Worm (Caenorhabditis elegans) whole organism, mixed stage, embryonic: Measurements from ENCODE around the gene unc-17.
A peak's percentile ranks its signal among the peaks of the same experiment; 100 is the strongest.
"Not testable (repeated sequence)": the region's sequence is repeated elsewhere in the genome, so short reads cannot be mapped to it uniquely, and the experiment has no call there.

Source experiments
- bed-3 ChIP-seq: fragments of 200-800 bp; sonication (Bioruptor generic); optimal IDR thresholded peaks from 3 replicates; lab custom pipeline; 2018; ENCODE audit warnings: mild to moderate bottlenecking, missing genetic modification characterization, moderate library complexity, missing compliant biosample characterization
- blmp-1 ChIP-seq: fragments of 150-350 bp; optimal IDR thresholded peaks from 2 replicates; lab custom pipeline; 2014; ENCODE audit warnings: missing biosample characterization, missing genetic modification characterization
- ceh-39 ChIP-seq: fragments of 150-350 bp; optimal IDR thresholded peaks from 2 replicates; lab custom pipeline; 2014; ENCODE audit warnings: missing biosample characterization, missing genetic modification characterization
- ceh-43 ChIP-seq: fragments of 200-800 bp; sonication (Bioruptor generic); optimal IDR thresholded peaks from 2 replicates; lab custom pipeline; 2018; ENCODE audit warnings: mild to moderate bottlenecking, missing genetic modification characterization, moderate library complexity, missing compliant biosample characterization
- ceh-83 ChIP-seq: fragments of 200-800 bp; sonication (Bioruptor generic); optimal IDR thresholded peaks from 2 replicates; lab custom pipeline; 2018; ENCODE audit warnings: mild to moderate bottlenecking, missing genetic modification characterization, missing compliant biosample characterization
- ces-1 ChIP-seq: fragments of 150-350 bp; optimal IDR thresholded peaks from 2 replicates; lab custom pipeline; 2014; ENCODE audit warnings: missing biosample characterization, missing genetic modification reagents, missing genetic modification characterization
- cnd-1 ChIP-seq: fragments of 200-800 bp; sonication (Bioruptor generic); optimal IDR thresholded peaks from 2 replicates; lab custom pipeline; 2018; ENCODE audit warnings: mild to moderate bottlenecking, missing genetic modification characterization, missing compliant biosample characterization
- drap-1 ChIP-seq: fragments of 200-800 bp; sonication (Bioruptor generic); optimal IDR thresholded peaks from 3 replicates; lab custom pipeline; 2018; ENCODE audit warnings: mild to moderate bottlenecking, missing genetic modification characterization, missing compliant biosample characterization
- elt-1 ChIP-seq: sonication (generic microtip); optimal IDR thresholded peaks from 2 replicates; lab custom pipeline; 2017; ENCODE audit warnings: missing genetic modification characterization, mild to moderate bottlenecking, missing compliant biosample characterization, antibody characterized with exemption, moderate library complexity, borderline replicate concordance; ENCODE audit not compliant: insufficient read depth
- elt-3 ChIP-seq: fragments of 150-350 bp; optimal IDR thresholded peaks from 2 replicates; lab custom pipeline; 2014; ENCODE audit warnings: missing biosample characterization, missing genetic modification characterization
- flh-1 ChIP-seq: fragments of 200-800 bp; sonication (Bioruptor generic); optimal IDR thresholded peaks from 2 replicates; lab custom pipeline; 2018; ENCODE audit warnings: mild to moderate bottlenecking, missing genetic modification characterization, moderate library complexity, missing compliant biosample characterization
- ham-2 ChIP-seq: fragments of 200-800 bp; sonication (Bioruptor generic); optimal IDR thresholded peaks from 2 replicates; lab custom pipeline; 2018; ENCODE audit warnings: mild to moderate bottlenecking, missing genetic modification characterization, missing compliant biosample characterization
- lin-13 ChIP-seq: fragments of 150-350 bp; optimal IDR thresholded peaks from 2 replicates; lab custom pipeline; 2014; ENCODE audit warnings: missing biosample characterization, missing genetic modification characterization
- lin-32 ChIP-seq: fragments of 200-800 bp; sonication (Bioruptor generic); optimal IDR thresholded peaks from 2 replicates; lab custom pipeline; 2018; ENCODE audit warnings: mild to moderate bottlenecking, missing genetic modification characterization, missing compliant biosample characterization
- lsy-2 ChIP-seq: fragments of 150-350 bp; optimal IDR thresholded peaks from 2 replicates; lab custom pipeline; 2014; ENCODE audit warnings: missing biosample characterization, missing genetic modification characterization
- mab-5 ChIP-seq: fragments of 150-350 bp; optimal IDR thresholded peaks from 2 replicates; lab custom pipeline; 2014; ENCODE audit warnings: missing biosample characterization, missing genetic modification characterization
- mep-1 ChIP-seq: fragments of 150-350 bp; optimal IDR thresholded peaks from 2 replicates; lab custom pipeline; 2017; ENCODE audit warnings: missing biosample characterization, missing genetic modification reagents, missing genetic modification characterization, inconsistent platforms
- mls-2 ChIP-seq: sonication (generic microtip); optimal IDR thresholded peaks from 2 replicates; lab custom pipeline; 2016; ENCODE audit warnings: mild to moderate bottlenecking, missing genetic modification characterization, moderate library complexity, missing compliant biosample characterization
- nhr-12 ChIP-seq: fragments of 150-350 bp; optimal IDR thresholded peaks from 2 replicates; lab custom pipeline; 2014; ENCODE audit warnings: missing biosample characterization, missing genetic modification characterization
- nhr-2 ChIP-seq: fragments of 150-350 bp; optimal IDR thresholded peaks from 2 replicates; lab custom pipeline; 2014; ENCODE audit warnings: missing biosample characterization, missing genetic modification characterization
- nhr-28 ChIP-seq: fragments of 150-350 bp; optimal IDR thresholded peaks from 2 replicates; lab custom pipeline; 2014; ENCODE audit warnings: missing biosample characterization, missing genetic modification characterization
- nhr-76 ChIP-seq: sonication (generic microtip); optimal IDR thresholded peaks from 2 replicates; lab custom pipeline; 2017; ENCODE audit warnings: missing biosample characterization, missing genetic modification characterization
- pha-4 ChIP-seq: fragments of 150-350 bp; optimal IDR thresholded peaks from 2 replicates; lab custom pipeline; 2018; ENCODE audit warnings: missing biosample characterization, missing genetic modification reagents, missing genetic modification characterization
- sem-2 ChIP-seq: fragments of 200-800 bp; sonication (Bioruptor generic); optimal IDR thresholded peaks from 2 replicates; lab custom pipeline; 2018; ENCODE audit warnings: mild to moderate bottlenecking, missing genetic modification characterization, missing compliant biosample characterization
- snpc-4 ChIP-seq: fragments of 150-350 bp; optimal IDR thresholded peaks from 2 replicates; lab custom pipeline; 2014; ENCODE audit warnings: missing biosample characterization, missing genetic modification characterization
- sptf-1 ChIP-seq: sonication (generic microtip); optimal IDR thresholded peaks from 2 replicates; lab custom pipeline; 2017; ENCODE audit warnings: mild to moderate bottlenecking, missing genetic modification characterization, moderate library complexity, missing compliant biosample characterization
- tbx-8 ChIP-seq: fragments of 200-800 bp; sonication (Bioruptor generic); optimal IDR thresholded peaks from 2 replicates; lab custom pipeline; 2018; ENCODE audit warnings: mild to moderate bottlenecking, missing genetic modification characterization, moderate library complexity, missing compliant biosample characterization
- unc-120 ChIP-seq: sonication (generic microtip); optimal IDR thresholded peaks from 2 replicates; lab custom pipeline; 2017; ENCODE audit warnings: missing genetic modification characterization, missing compliant biosample characterization; ENCODE audit not compliant: poor library complexity, severe bottlenecking
- unc-39 ChIP-seq: fragments of 150-350 bp; optimal IDR thresholded peaks from 2 replicates; lab custom pipeline; 2014; ENCODE audit warnings: missing biosample characterization, missing genetic modification characterization
- unc-62 ChIP-seq: fragments of 150-350 bp; optimal IDR thresholded peaks from 2 replicates; lab custom pipeline; 2014; ENCODE audit warnings: missing biosample characterization, missing genetic modification reagents, missing genetic modification characterization
- zip-8 ChIP-seq: fragments of 150-350 bp; optimal IDR thresholded peaks from 2 replicates; lab custom pipeline; 2014; ENCODE audit warnings: missing biosample characterization, missing genetic modification characterization

unc-17 gene

ce11 chrIV:3582806-3583205, 41.7 kb downstream of the unc-17 start, which contains the start of gene blos-7:
blos-7 (minus strand) TSS chrIV:3582906.
- TF ChIP-seq ceh-39; ceh-43 (GFP tag; lab: Kevin White, UChicago); snpc-4 (tag; lab: Kevin White, UChicago): not testable (repeated sequence)

ce11 chrIV:3579477-3579975, 45.0 kb downstream of the unc-17 start, which contains the start of gene Y37E11B.1:
Y37E11B.1 (plus strand) TSS chrIV:3579621.
- TF ChIP-seq flh-1 (GFP tag; lab: Kevin White, UChicago) (no peak), sem-2 (no peak), mep-1 (tag; lab: Kevin White, UChicago) (peak; percentile 44), blmp-1 (tag; lab: Kevin White, UChicago) (no peak), ceh-39 (no peak), sptf-1 (no peak), unc-39 (tag; lab: Kevin White, UChicago) (no peak), snpc-4 (tag; lab: Kevin White, UChicago) (no peak)

- TF ChIP-seq unc-120 (tag; lab: Kevin White, UChicago) (peak; percentile 28), lin-32 (GFP tag; lab: Kevin White, UChicago) (no peak), drap-1 (GFP tag; lab: Kevin White, UChicago) (no peak), nhr-76 (tag; lab: Kevin White, UChicago) (no peak), snpc-4 (tag; lab: Kevin White, UChicago) (no peak)
Observed at ce11 chrIV:3578667-3579066, 45.8 kb downstream of the unc-17 start.

- TF ChIP-seq ceh-43 (GFP tag; lab: Kevin White, UChicago) (no peak), unc-120 (tag; lab: Kevin White, UChicago) (no peak), tbx-8 (no peak), lin-13 (tag; lab: Kevin White, UChicago) (no peak), snpc-4 (tag; lab: Kevin White, UChicago) (no peak), sem-2 (no peak), elt-1 (tag; lab: Kevin White, UChicago) (no peak), sptf-1 (no peak), unc-62 (GFP tag; lab: Kevin White, UChicago) (no peak), lin-32 (GFP tag; lab: Kevin White, UChicago) (no peak), bed-3 (GFP tag; lab: Kevin White, UChicago) (no peak), flh-1 (GFP tag; lab: Kevin White, UChicago) (no peak), elt-3 (tag; lab: Kevin White, UChicago) (no peak), nhr-12 (tag; lab: Kevin White, UChicago) (no peak), nhr-2 (no peak), nhr-28 (tag; lab: Kevin White, UChicago) (no peak), ham-2 (GFP tag; lab: Kevin White, UChicago) (no peak), pha-4 (tag; lab: Kevin White, UChicago) (no peak), mep-1 (tag; lab: Kevin White, UChicago) (no peak), ces-1 (GFP tag; lab: Kevin White, UChicago) (no peak)
Observed at ce11 chrIV:3578155-3578554, 46.3 kb downstream of the unc-17 start, which contains the start of gene Y37E11B.2. Y37E11B.2 (plus strand) TSS chrIV:3578455.

- no peak for TF ChIP-seq mep-1 (tag; lab: Kevin White, UChicago)
- no peak for TF ChIP-seq mab-5
- no peak for TF ChIP-seq mls-2
- TF ChIP-seq ceh-39, result no peak
- no peak for TF ChIP-seq lin-32 (GFP tag; lab: Kevin White, UChicago)
- TF ChIP-seq lin-13 (tag; lab: Kevin White, UChicago), result no peak
- no peak for TF ChIP-seq cnd-1 (tag; lab: Kevin White, UChicago)
- TF ChIP-seq zip-8 (tag; lab: Kevin White, UChicago), result no peak
- TF ChIP-seq, all 35 proteins: peak for 0
Observed at ce11 chrIV:3570612-3571011, 53.9 kb downstream of the unc-17 start.

ce11 chrIV:3568608-3569007, 55.9 kb downstream of the unc-17 start, which contains the start of gene otpl-1:
otpl-1 (plus strand) TSS chrIV:3568979.
- TF ChIP-seq elt-3 (tag; lab: Kevin White, UChicago) (no peak), nhr-76 (tag; lab: Kevin White, UChicago) (no peak), unc-120 (tag; lab: Kevin White, UChicago) (no peak), unc-62 (GFP tag; lab: Kevin White, UChicago) (no peak), ceh-83 (GFP tag; lab: Kevin White, UChicago) (no peak), sem-2 (no peak), nhr-12 (tag; lab: Kevin White, UChicago) (no peak), cnd-1 (tag; lab: Kevin White, UChicago) (no peak), nhr-2 (no peak), lin-32 (GFP tag; lab: Kevin White, UChicago) (no peak), snpc-4 (tag; lab: Kevin White, UChicago) (no peak), blmp-1 (tag; lab: Kevin White, UChicago) (no peak), lsy-2 (no peak), ceh-39 (no peak), lin-13 (tag; lab: Kevin White, UChicago) (no peak), drap-1 (GFP tag; lab: Kevin White, UChicago) (no peak), bed-3 (GFP tag; lab: Kevin White, UChicago) (no peak), mls-2 (no peak)
- TF ChIP-seq, all 35 proteins: peak for 0
